Worm (Caenorhabditis elegans) whole organism, young adult: Measurements from ENCODE around the gene fbxa-32.

Experiments
- C06A6.2 ChIP-seq: fragments of 200-800 bp; sonication (Bioruptor generic); conservative IDR thresholded peaks from 2 replicates; pipeline ENCODE4 v1.3.6; 2022; ENCODE audit warnings: missing genetic modification characterization, missing compliant biosample characterization
- F39B2.1 ChIP-seq: fragments of 200-800 bp; sonication (Bioruptor generic); IDR thresholded peaks from 2 replicates; pipeline ENCODE4 v1.3.6; 2022; ENCODE audit warnings: missing genetic modification reagents, missing genetic modification characterization, missing compliant biosample characterization
- F52B5.7 ChIP-seq: sonication (generic microtip); optimal IDR thresholded peaks from 2 replicates; lab custom pipeline; 2016; ENCODE audit warnings: mild to moderate bottlenecking, missing genetic modification characterization, missing compliant biosample characterization
- Y79H2A.3 ChIP-seq: fragments of 200-800 bp; sonication (Bioruptor generic); conservative IDR thresholded peaks from 2 replicates; pipeline ENCODE4 v1.3.6; 2022; ENCODE audit warnings: missing genetic modification reagents, missing genetic modification characterization, missing compliant biosample characterization
- athp-1 ChIP-seq: sonication (generic microtip); optimal IDR thresholded peaks from 2 replicates; lab custom pipeline; 2017; ENCODE audit warnings: mild to moderate bottlenecking, missing genetic modification characterization, missing compliant biosample characterization
- mcd-1 ChIP-seq: fragments of 200-800 bp; sonication (Bioruptor generic); IDR thresholded peaks from 2 replicates; pipeline ENCODE4 v1.3.6; 2022; ENCODE audit warnings: missing genetic modification reagents, missing genetic modification characterization, missing compliant biosample characterization
- mel-28 ChIP-seq: sonication (generic microtip); optimal IDR thresholded peaks from 2 replicates; lab custom pipeline; 2016; ENCODE audit warnings: borderline replicate concordance, mild to moderate bottlenecking, missing genetic modification characterization, missing compliant biosample characterization
- pha-4 ChIP-seq: fragments of 150-350 bp; sonication (generic microtip); optimal IDR thresholded peaks from 2 replicates; lab custom pipeline; 2014; ENCODE audit warnings: missing biosample characterization, missing genetic modification reagents, missing genetic modification characterization
- snpc-1.1 ChIP-seq: sonication (generic microtip); optimal IDR thresholded peaks from 2 replicates; lab custom pipeline; 2017; ENCODE audit warnings: missing genetic modification characterization, mild to moderate bottlenecking, missing compliant biosample characterization, antibody characterized with exemption, moderate library complexity, missing genotype, missing genetic modification reagents; ENCODE audit not compliant: insufficient read depth
- somi-1 ChIP-seq: fragments of 200-800 bp; sonication (Bioruptor generic); optimal IDR thresholded peaks from 2 replicates; lab custom pipeline; 2018; ENCODE audit warnings: mild to moderate bottlenecking, missing genetic modification characterization, missing compliant biosample characterization
- unc-62 ChIP-seq: fragments of 150-350 bp; optimal IDR thresholded peaks from 2 replicates; lab custom pipeline; 2014; ENCODE audit warnings: missing biosample characterization, missing genetic modification reagents, missing genetic modification characterization
- xnd-1 ChIP-seq: sonication (generic microtip); optimal IDR thresholded peaks from 2 replicates; lab custom pipeline; 2016; ENCODE audit warnings: missing genotype, missing genetic modification reagents, missing genetic modification characterization, missing compliant biosample characterization
- ztf-26 ChIP-seq: sonication (generic microtip); optimal IDR thresholded peaks from 2 replicates; lab custom pipeline; 2017; ENCODE audit warnings: missing genetic modification characterization, missing compliant biosample characterization
- ztf-3 ChIP-seq: fragments of 200-800 bp; sonication (Bioruptor generic); optimal IDR thresholded peaks from 2 replicates; lab custom pipeline; 2018; ENCODE audit warnings: mild to moderate bottlenecking, missing genetic modification characterization, missing compliant biosample characterization

- TF ChIP-seq Y79H2A.3 = no peak
- TF ChIP-seq somi-1 (GFP tag; lab: Kevin White, UChicago) = no peak
- TF ChIP-seq pha-4 (tag; lab: Kevin White, UChicago) = no peak
- TF ChIP-seq unc-62 (GFP tag; lab: Kevin White, UChicago) = no peak
- no peak for TF ChIP-seq athp-1 (tag; lab: Kevin White, UChicago)
- TF ChIP-seq C06A6.2 (GFP tag; lab: Robert Waterston, UW) = no peak
- no peak for TF ChIP-seq F39B2.1 (GFP tag; lab: Robert Waterston, UW)
- no peak for TF ChIP-seq xnd-1 (tag; lab: Kevin White, UChicago)
- TF ChIP-seq mcd-1 (GFP tag; lab: Robert Waterston, UW) = no peak
- no peak for TF ChIP-seq F52B5.7
- no peak for TF ChIP-seq snpc-1.1 (tag; lab: Kevin White, UChicago)
- TF ChIP-seq ztf-3 (GFP tag; lab: Kevin White, UChicago) = no peak
- no peak for TF ChIP-seq ztf-26 (tag; lab: Kevin White, UChicago)
- TF ChIP-seq mel-28 (tag; lab: Kevin White, UChicago) = no peak
Measured at ce11 chrIII:1225595-1225994, 43.5 kb downstream of the fbxa-32 start.
